Worm (Caenorhabditis elegans) whole organism, mixed stage, embryonic: ENCODE measurements around the gene gly-5.

ENCODE experiments used
- M03D4.4 ChIP-seq: sonication (generic microtip); optimal IDR thresholded peaks from 2 replicates; lab custom pipeline; 2017; ENCODE audit warnings: mild to moderate bottlenecking, missing genetic modification characterization, missing compliant biosample characterization
- bed-3 ChIP-seq: fragments of 200-800 bp; sonication (Bioruptor generic); optimal IDR thresholded peaks from 3 replicates; lab custom pipeline; 2018; ENCODE audit warnings: mild to moderate bottlenecking, missing genetic modification characterization, moderate library complexity, missing compliant biosample characterization
- blmp-1 ChIP-seq: fragments of 150-350 bp; optimal IDR thresholded peaks from 2 replicates; lab custom pipeline; 2014; ENCODE audit warnings: missing biosample characterization, missing genetic modification characterization
- ceh-39 ChIP-seq: fragments of 150-350 bp; optimal IDR thresholded peaks from 2 replicates; lab custom pipeline; 2014; ENCODE audit warnings: missing biosample characterization, missing genetic modification characterization
- ceh-43 ChIP-seq: fragments of 200-800 bp; sonication (Bioruptor generic); optimal IDR thresholded peaks from 2 replicates; lab custom pipeline; 2018; ENCODE audit warnings: mild to moderate bottlenecking, missing genetic modification characterization, moderate library complexity, missing compliant biosample characterization
- ceh-83 ChIP-seq: fragments of 200-800 bp; sonication (Bioruptor generic); optimal IDR thresholded peaks from 2 replicates; lab custom pipeline; 2018; ENCODE audit warnings: mild to moderate bottlenecking, missing genetic modification characterization, missing compliant biosample characterization
- ces-1 ChIP-seq: fragments of 150-350 bp; optimal IDR thresholded peaks from 2 replicates; lab custom pipeline; 2014; ENCODE audit warnings: missing biosample characterization, missing genetic modification reagents, missing genetic modification characterization
- cnd-1 ChIP-seq: fragments of 200-800 bp; sonication (Bioruptor generic); optimal IDR thresholded peaks from 2 replicates; lab custom pipeline; 2018; ENCODE audit warnings: mild to moderate bottlenecking, missing genetic modification characterization, missing compliant biosample characterization
- drap-1 ChIP-seq: fragments of 200-800 bp; sonication (Bioruptor generic); optimal IDR thresholded peaks from 3 replicates; lab custom pipeline; 2018; ENCODE audit warnings: mild to moderate bottlenecking, missing genetic modification characterization, missing compliant biosample characterization
- elt-1 ChIP-seq: sonication (generic microtip); optimal IDR thresholded peaks from 2 replicates; lab custom pipeline; 2017; ENCODE audit warnings: missing genetic modification characterization, mild to moderate bottlenecking, missing compliant biosample characterization, antibody characterized with exemption, moderate library complexity, borderline replicate concordance; ENCODE audit not compliant: insufficient read depth
- elt-3 ChIP-seq: fragments of 150-350 bp; optimal IDR thresholded peaks from 2 replicates; lab custom pipeline; 2014; ENCODE audit warnings: missing biosample characterization, missing genetic modification characterization
- flh-1 ChIP-seq: fragments of 200-800 bp; sonication (Bioruptor generic); optimal IDR thresholded peaks from 2 replicates; lab custom pipeline; 2018; ENCODE audit warnings: mild to moderate bottlenecking, missing genetic modification characterization, moderate library complexity, missing compliant biosample characterization
- hlh-1 ChIP-seq: fragments of 150-350 bp; optimal IDR thresholded peaks from 2 replicates; lab custom pipeline; 2014; ENCODE audit warnings: missing biosample characterization, missing genetic modification reagents, missing genetic modification characterization
- lin-13 ChIP-seq: fragments of 150-350 bp; optimal IDR thresholded peaks from 2 replicates; lab custom pipeline; 2014; ENCODE audit warnings: missing biosample characterization, missing genetic modification characterization
- lin-32 ChIP-seq: fragments of 200-800 bp; sonication (Bioruptor generic); optimal IDR thresholded peaks from 2 replicates; lab custom pipeline; 2018; ENCODE audit warnings: mild to moderate bottlenecking, missing genetic modification characterization, missing compliant biosample characterization
- lsy-2 ChIP-seq: fragments of 150-350 bp; optimal IDR thresholded peaks from 2 replicates; lab custom pipeline; 2014; ENCODE audit warnings: missing biosample characterization, missing genetic modification characterization
- mab-5 ChIP-seq: fragments of 150-350 bp; optimal IDR thresholded peaks from 2 replicates; lab custom pipeline; 2014; ENCODE audit warnings: missing biosample characterization, missing genetic modification characterization
- mep-1 ChIP-seq: fragments of 150-350 bp; optimal IDR thresholded peaks from 2 replicates; lab custom pipeline; 2017; ENCODE audit warnings: missing biosample characterization, missing genetic modification reagents, missing genetic modification characterization, inconsistent platforms
- nhr-12 ChIP-seq: fragments of 150-350 bp; optimal IDR thresholded peaks from 2 replicates; lab custom pipeline; 2014; ENCODE audit warnings: missing biosample characterization, missing genetic modification characterization
- nhr-2 ChIP-seq: fragments of 150-350 bp; optimal IDR thresholded peaks from 2 replicates; lab custom pipeline; 2014; ENCODE audit warnings: missing biosample characterization, missing genetic modification characterization
- nhr-237 ChIP-seq: fragments of 150-350 bp; optimal IDR thresholded peaks from 2 replicates; lab custom pipeline; 2014; ENCODE audit warnings: missing biosample characterization, missing genetic modification characterization
- nhr-28 ChIP-seq: fragments of 150-350 bp; optimal IDR thresholded peaks from 2 replicates; lab custom pipeline; 2014; ENCODE audit warnings: missing biosample characterization, missing genetic modification characterization
- nhr-76 ChIP-seq: sonication (generic microtip); optimal IDR thresholded peaks from 2 replicates; lab custom pipeline; 2017; ENCODE audit warnings: missing biosample characterization, missing genetic modification characterization
- pha-4 ChIP-seq: fragments of 150-350 bp; optimal IDR thresholded peaks from 2 replicates; lab custom pipeline; 2018; ENCODE audit warnings: missing biosample characterization, missing genetic modification reagents, missing genetic modification characterization
- snpc-4 ChIP-seq: fragments of 150-350 bp; optimal IDR thresholded peaks from 2 replicates; lab custom pipeline; 2014; ENCODE audit warnings: missing biosample characterization, missing genetic modification characterization
- sptf-1 ChIP-seq: sonication (generic microtip); optimal IDR thresholded peaks from 2 replicates; lab custom pipeline; 2017; ENCODE audit warnings: mild to moderate bottlenecking, missing genetic modification characterization, moderate library complexity, missing compliant biosample characterization
- tbx-8 ChIP-seq: fragments of 200-800 bp; sonication (Bioruptor generic); optimal IDR thresholded peaks from 2 replicates; lab custom pipeline; 2018; ENCODE audit warnings: mild to moderate bottlenecking, missing genetic modification characterization, moderate library complexity, missing compliant biosample characterization
- unc-120 ChIP-seq: sonication (generic microtip); optimal IDR thresholded peaks from 2 replicates; lab custom pipeline; 2017; ENCODE audit warnings: missing genetic modification characterization, missing compliant biosample characterization; ENCODE audit not compliant: poor library complexity, severe bottlenecking
- unc-62 ChIP-seq: fragments of 150-350 bp; optimal IDR thresholded peaks from 2 replicates; lab custom pipeline; 2014; ENCODE audit warnings: missing biosample characterization, missing genetic modification reagents, missing genetic modification characterization
- zip-8 ChIP-seq: fragments of 150-350 bp; optimal IDR thresholded peaks from 2 replicates; lab custom pipeline; 2014; ENCODE audit warnings: missing biosample characterization, missing genetic modification characterization
- ztf-11 ChIP-seq: fragments of 150-350 bp; optimal IDR thresholded peaks from 2 replicates; lab custom pipeline; 2014; ENCODE audit warnings: missing biosample characterization, missing genetic modification characterization

The gly-5 gene

DNA sequence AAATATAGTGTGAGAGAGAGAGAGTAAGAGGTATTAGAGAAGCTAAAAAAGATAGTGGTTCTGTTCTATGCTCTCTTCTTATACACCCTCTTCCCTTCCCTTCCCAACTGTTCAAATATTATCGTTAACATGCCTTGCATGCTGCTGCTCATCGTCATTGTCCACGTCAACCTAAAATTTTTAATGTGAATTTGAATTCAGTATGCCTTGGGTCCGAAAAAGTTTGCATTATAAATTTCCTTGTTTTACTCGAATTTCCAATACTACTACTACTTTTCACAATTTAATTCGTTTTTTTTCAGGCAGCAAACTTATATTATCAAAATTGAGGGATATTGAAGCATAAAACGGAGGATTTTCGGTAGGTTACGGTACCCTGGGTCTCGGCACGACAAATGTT is at the start of gene gly-5:
Gene gly-5, plus strand, starts transcription at position 301 of the 400 bp plus-strand sequence.
- no peak for TF ChIP-seq ceh-39 (tag; lab: Kevin White, UChicago)
- no peak for TF ChIP-seq drap-1 (GFP tag; lab: Kevin White, UChicago)
- TF ChIP-seq unc-120 (tag; lab: Kevin White, UChicago), result no peak
- TF ChIP-seq nhr-76, result no peak
- no peak for TF ChIP-seq zip-8 (tag; lab: Kevin White, UChicago)
- TF ChIP-seq lsy-2, result no peak
- TF ChIP-seq nhr-28, result no peak
- TF ChIP-seq mab-5 (tag; lab: Kevin White, UChicago), result no peak
- TF ChIP-seq tbx-8 (GFP tag; lab: Kevin White, UChicago), result no peak
- no peak for TF ChIP-seq sptf-1 (tag; lab: Kevin White, UChicago)
- no peak for TF ChIP-seq cnd-1 (tag; lab: Kevin White, UChicago)
- TF ChIP-seq nhr-237 (tag; lab: Kevin White, UChicago), result no peak

DNA sequence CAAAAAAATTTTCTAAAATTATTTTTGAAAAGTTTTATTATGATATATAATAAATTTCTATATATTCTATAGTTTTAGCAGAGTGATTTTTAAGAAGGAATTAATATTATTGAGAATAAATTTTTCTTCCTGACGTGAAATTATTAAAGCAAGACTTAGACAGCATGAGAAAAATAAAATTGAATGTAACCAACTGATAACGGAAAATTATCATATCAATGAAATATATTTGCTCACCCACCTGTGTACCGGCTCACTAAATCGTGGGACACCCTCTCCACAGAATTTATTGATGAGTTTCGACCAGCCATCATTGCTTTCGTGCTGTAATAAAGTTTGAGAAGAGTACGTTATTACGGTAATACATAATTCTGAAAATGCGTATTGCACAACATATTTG is 47.9 kb upstream of the gly-5 start, which contains the start of gene bre-2:
Gene bre-2, minus strand, starts transcription at position 326 of the 400 bp plus-strand sequence.
- no peak for TF ChIP-seq ztf-11 (tag; lab: Kevin White, UChicago)
- TF ChIP-seq cnd-1 (tag; lab: Kevin White, UChicago), result no peak
- TF ChIP-seq snpc-4, result no peak
- TF ChIP-seq ceh-83 (GFP tag; lab: Kevin White, UChicago), result no peak
- no peak for TF ChIP-seq unc-62
- no peak for TF ChIP-seq bed-3 (GFP tag; lab: Kevin White, UChicago)
- no peak for TF ChIP-seq elt-3 (tag; lab: Kevin White, UChicago)
- no peak for TF ChIP-seq pha-4 (tag; lab: Kevin White, UChicago)
- no peak for TF ChIP-seq nhr-28
- TF ChIP-seq M03D4.4 (tag; lab: Kevin White, UChicago), result no peak
- TF ChIP-seq hlh-1 (tag; lab: Kevin White, UChicago), result no peak
- no peak for TF ChIP-seq elt-1 (tag; lab: Kevin White, UChicago)
- TF ChIP-seq nhr-12, result no peak
- TF ChIP-seq, all 35 proteins: peak for 0

DNA sequence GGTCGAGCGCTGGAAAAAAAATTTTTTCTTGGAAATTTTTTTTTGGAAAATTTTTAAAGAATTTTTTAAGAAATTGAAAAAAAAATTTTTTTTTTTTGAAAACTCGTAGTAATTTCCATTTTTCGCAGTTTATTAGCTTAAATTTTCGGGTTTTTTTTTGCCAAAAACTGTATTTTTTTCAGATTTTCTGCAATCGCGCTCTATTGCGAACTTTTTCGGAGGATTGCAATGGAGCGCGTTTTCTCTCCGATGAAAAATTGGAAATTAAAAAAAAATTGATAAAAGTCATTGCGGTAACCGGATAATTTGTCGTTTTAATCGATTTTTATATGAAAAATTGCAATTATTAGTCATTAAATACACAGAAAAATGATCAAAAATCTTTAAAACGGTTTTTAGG is 35.4 kb upstream of the gly-5 start:
- no peak for TF ChIP-seq blmp-1 (tag; lab: Kevin White, UChicago)
- no peak for TF ChIP-seq pha-4 (tag; lab: Kevin White, UChicago)
- no peak for TF ChIP-seq lin-32 (GFP tag; lab: Kevin White, UChicago)
- no peak for TF ChIP-seq mab-5 (tag; lab: Kevin White, UChicago)
- TF ChIP-seq nhr-76, result no peak
- no peak for TF ChIP-seq unc-120 (tag; lab: Kevin White, UChicago)

DNA sequence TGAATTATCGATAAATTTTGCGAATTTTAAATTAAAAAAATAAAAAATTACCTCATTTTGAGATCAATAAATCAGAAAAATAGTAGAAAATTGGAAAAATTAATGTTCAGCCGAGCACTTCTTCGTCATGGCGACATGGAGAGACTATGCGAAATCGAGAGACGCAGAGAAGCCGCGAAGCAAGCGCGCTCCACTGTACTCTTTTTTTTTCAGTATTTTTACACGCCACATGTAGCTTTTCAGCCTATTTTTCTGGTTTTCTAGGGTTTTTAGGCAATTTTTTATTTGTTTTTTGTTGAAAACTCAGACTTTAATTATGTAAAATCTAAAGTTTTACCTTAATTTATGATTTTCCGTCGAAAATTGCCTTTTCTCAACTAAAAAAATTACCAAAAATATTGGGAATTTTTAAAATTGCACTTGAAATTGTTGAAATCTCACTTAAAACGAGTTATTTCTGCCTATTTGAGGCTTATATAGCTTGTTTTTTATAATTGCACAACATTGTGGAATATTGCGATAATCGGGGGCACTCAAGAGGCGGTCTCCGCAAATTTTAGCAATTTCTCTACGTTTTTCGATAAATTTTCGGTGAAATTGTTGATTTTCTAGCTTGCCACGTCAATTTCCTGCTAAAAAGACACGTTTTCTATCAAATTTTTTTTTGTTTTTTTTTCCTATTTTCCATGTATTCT is 34.3 kb upstream of the gly-5 start, which contains the start of gene Y39E4B.10:
Gene Y39E4B.10, minus strand, starts transcription at position 162 of the 695 bp plus-strand sequence.
- TF ChIP-seq cnd-1 (tag; lab: Kevin White, UChicago) (no peak), mep-1 (peak; percentile 2), pha-4 (tag; lab: Kevin White, UChicago) (peak; percentile 5), mab-5 (tag; lab: Kevin White, UChicago) (no peak), lin-13 (tag; lab: Kevin White, UChicago) (peak; percentile 20), M03D4.4 (tag; lab: Kevin White, UChicago) (no peak), lin-32 (GFP tag; lab: Kevin White, UChicago) (no peak), ztf-11 (tag; lab: Kevin White, UChicago) (no peak), nhr-2 (tag; lab: Kevin White, UChicago) (no peak), flh-1 (GFP tag; lab: Kevin White, UChicago) (no peak), ceh-43 (no peak), nhr-237 (tag; lab: Kevin White, UChicago) (no peak)

DNA sequence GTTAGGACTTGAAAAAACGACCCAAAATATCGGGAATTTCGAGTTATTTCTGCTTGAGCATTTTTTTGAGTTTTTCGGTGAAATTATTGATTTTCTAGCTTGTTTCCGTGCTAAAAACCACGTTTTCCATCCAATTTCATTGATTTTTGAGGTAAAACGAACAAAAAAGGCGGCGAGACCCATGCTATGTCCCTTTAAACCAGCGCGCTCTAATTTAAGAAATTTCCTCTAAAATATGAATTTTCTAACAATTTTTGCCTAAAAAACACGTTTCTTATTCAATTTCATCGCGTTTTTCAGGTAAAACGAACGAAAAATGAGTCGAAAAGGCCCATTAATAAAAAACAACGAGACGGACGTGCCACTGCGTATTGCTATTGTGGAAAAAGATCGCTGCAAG is 33.7 kb upstream of the gly-5 start, which contains the start of gene abce-1:
Gene abce-1, plus strand, starts transcription at position 301 of the 400 bp plus-strand sequence.
- TF ChIP-seq flh-1 (GFP tag; lab: Kevin White, UChicago) (no peak), unc-62 (no peak), mab-5 (tag; lab: Kevin White, UChicago) (no peak), nhr-76 (no peak), lin-32 (GFP tag; lab: Kevin White, UChicago) (no peak), sptf-1 (tag; lab: Kevin White, UChicago) (no peak), pha-4 (tag; lab: Kevin White, UChicago) (no peak), lin-13 (tag; lab: Kevin White, UChicago) (no peak), ceh-43 (no peak), ceh-83 (GFP tag; lab: Kevin White, UChicago) (no peak), ces-1 (GFP tag; lab: Kevin White, UChicago) (no peak)
